Worm (Caenorhabditis elegans): ENCODE results near the gene sup-35.

sup-35 gene

ce11 chrIII:11074214-11074613 lies 44.8 kb downstream of the sup-35 start, which contains the start of gene str-261:
Gene str-261 (plus strand): TSS chrIII:11074514.
- no peak for TF ChIP-seq ztf-11 (tag; optimal IDR thresholded peaks at IDR 0.05)
- TF ChIP-seq elt-1 (tag; optimal IDR thresholded peaks at IDR 0.05) = no peak
- TF ChIP-seq F13H6.1 (tag; optimal IDR thresholded peaks at IDR 0.05) = no peak
- no peak for TF ChIP-seq snpc-4 (tag; optimal IDR thresholded peaks at IDR 0.05)
- TF ChIP-seq lin-11 (tag; optimal IDR thresholded peaks at IDR 0.05) = no peak
- TF ChIP-seq dmd-4 (tag; optimal IDR thresholded peaks at IDR 0.05) = no peak
- no peak for TF ChIP-seq peb-1 (tag; optimal IDR thresholded peaks at IDR 0.05)
- TF ChIP-seq sma-9 (GFP tag; optimal IDR thresholded peaks at IDR 0.05) = no peak
- TF ChIP-seq sma-9 (tag; optimal IDR thresholded peaks at IDR 0.05) = no peak
- no peak for TF ChIP-seq unc-62 (GFP tag; optimal IDR thresholded peaks at IDR 0.05)
- no peak for TF ChIP-seq ztf-4 (tag; optimal IDR thresholded peaks at IDR 0.05)
- no peak for TF ChIP-seq nhr-237 (tag; optimal IDR thresholded peaks at IDR 0.05)
- TF ChIP-seq C34F6.9 (tag; optimal IDR thresholded peaks at IDR 0.05) = no peak

- TF ChIP-seq gmeb-1 (tag; optimal IDR thresholded peaks at IDR 0.05) (no peak), lin-11 (tag; optimal IDR thresholded peaks at IDR 0.05) (no peak), mdl-1 (tag; optimal IDR thresholded peaks at IDR 0.05) (no peak), zag-1 (tag; optimal IDR thresholded peaks at IDR 0.05) (no peak), unc-39 (tag; optimal IDR thresholded peaks at IDR 0.05) (no peak), fos-1 (tag; optimal IDR thresholded peaks at IDR 0.05) (no peak), alr-1 (tag; optimal IDR thresholded peaks at IDR 0.05) (no peak), F13H6.1 (tag; optimal IDR thresholded peaks at IDR 0.05) (no peak), elt-1 (tag; optimal IDR thresholded peaks at IDR 0.05) (no peak), nhr-237 (tag; optimal IDR thresholded peaks at IDR 0.05) (no peak), unc-55 (GFP tag; optimal IDR thresholded peaks at IDR 0.05) (no peak), crh-2 (tag; optimal IDR thresholded peaks at IDR 0.05) (no peak), aly-2 (tag; optimal IDR thresholded peaks at IDR 0.05) (no peak), lin-13 (GFP tag; optimal IDR thresholded peaks at IDR 0.05) (no peak), snpc-4 (tag; optimal IDR thresholded peaks at IDR 0.05) (no peak), nhr-10 (tag; optimal IDR thresholded peaks at IDR 0.05) (no peak), sma-3 (GFP tag; optimal IDR thresholded peaks at IDR 0.05) (no peak)
These were observed 48.8 kb downstream of the sup-35 start for ce11 chrIII:11070210-11070609.

DNA sequence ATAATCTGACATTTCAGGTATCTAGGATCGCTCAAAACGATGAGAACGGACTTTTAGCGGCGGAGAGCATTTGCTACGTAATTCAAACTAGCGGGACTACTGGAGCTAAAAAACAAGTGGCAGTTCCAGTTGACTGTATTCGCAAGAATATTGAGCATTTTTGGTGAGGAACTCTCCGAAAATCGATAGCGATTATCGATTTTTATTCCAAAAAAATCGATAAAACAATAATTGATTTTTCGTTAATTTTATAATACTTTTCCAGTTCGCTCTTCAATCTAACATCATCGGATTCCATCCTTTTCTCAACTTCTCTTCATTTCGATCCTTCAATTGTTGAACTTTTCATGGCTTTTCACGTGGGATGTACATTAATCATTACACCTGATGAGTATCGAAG lies 49.8 kb downstream of the sup-35 start:
- no peak for TF ChIP-seq lin-39 (tag; optimal IDR thresholded peaks at IDR 0.05)
- no peak for TF ChIP-seq unc-39 (tag; optimal IDR thresholded peaks at IDR 0.05)
- TF ChIP-seq elt-3 (tag; optimal IDR thresholded peaks at IDR 0.05) = no peak
- TF ChIP-seq nhr-6 (tag; optimal IDR thresholded peaks at IDR 0.05) = no peak
- TF ChIP-seq sma-3 (GFP tag; optimal IDR thresholded peaks at IDR 0.05) = no peak

DNA sequence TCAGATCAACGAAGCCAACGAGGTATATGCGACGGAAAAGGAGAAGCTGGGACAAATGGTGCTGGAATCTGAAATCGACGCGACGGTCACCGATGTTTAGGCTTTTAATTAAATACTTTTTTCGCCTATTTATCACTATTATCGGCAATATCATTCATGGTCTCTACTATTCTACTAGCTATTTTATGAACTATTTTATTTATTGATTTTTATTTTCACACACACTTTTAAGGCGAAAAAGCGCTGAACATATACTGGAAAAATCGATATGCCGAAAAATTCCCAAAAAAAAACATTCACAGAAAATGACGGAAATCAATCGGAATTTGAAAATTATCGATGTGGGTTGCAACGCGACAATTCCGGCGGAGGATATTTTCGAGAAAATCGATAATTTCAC lies 50.5 kb downstream of the sup-35 start, which contains the start of gene W09D6.1:
Gene W09D6.1, plus strand, starts transcription at position 301 of the 400 bp plus-strand sequence.
- TF ChIP-seq mdl-1 (tag; optimal IDR thresholded peaks at IDR 0.05) (no peak), gmeb-1 (tag; optimal IDR thresholded peaks at IDR 0.05) (no peak), peb-1 (tag; optimal IDR thresholded peaks at IDR 0.05) (no peak), sem-4 (tag; optimal IDR thresholded peaks at IDR 0.05) (no peak), nhr-11 (tag; optimal IDR thresholded peaks at IDR 0.05) (no peak), Y55F3AM.14 (GFP tag; optimal IDR thresholded peaks at IDR 0.05) (no peak)

ce11 chrIII:11066691-11067090 lies 52.3 kb downstream of the sup-35 start:
- TF ChIP-seq lin-39 (tag; optimal IDR thresholded peaks at IDR 0.05) (no peak), alr-1 (tag; optimal IDR thresholded peaks at IDR 0.05) (no peak), nhr-6 (tag; optimal IDR thresholded peaks at IDR 0.05) (no peak), crh-2 (tag; optimal IDR thresholded peaks at IDR 0.05) (peak; percentile 89), lin-11 (tag; optimal IDR thresholded peaks at IDR 0.05) (peak; percentile 68), unc-62 (GFP tag; optimal IDR thresholded peaks at IDR 0.05) (no peak), unc-39 (tag; optimal IDR thresholded peaks at IDR 0.05) (no peak), F13H6.1 (tag; optimal IDR thresholded peaks at IDR 0.05) (peak; percentile 85), ztf-1 (GFP tag; conservative IDR thresholded peaks at IDR 0.05) (no peak), C34F6.9 (tag; optimal IDR thresholded peaks at IDR 0.05) (peak; percentile 79), dmd-4 (tag; optimal IDR thresholded peaks at IDR 0.05) (no peak), zag-1 (tag; optimal IDR thresholded peaks at IDR 0.05) (peak; percentile 61), ztf-11 (tag; optimal IDR thresholded peaks at IDR 0.05) (no peak), mdl-1 (tag; optimal IDR thresholded peaks at IDR 0.05) (peak in 1 of 2 experiments; percentile 50), fos-1 (tag; optimal IDR thresholded peaks at IDR 0.05) (peak; percentile 65), snpc-4 (tag; optimal IDR thresholded peaks at IDR 0.05) (peak; percentile 79), nhr-21 (tag; optimal IDR thresholded peaks at IDR 0.05) (peak; percentile 86), mab-5 (tag; optimal IDR thresholded peaks at IDR 0.05) (peak; percentile 61), ceh-82 (tag; optimal IDR thresholded peaks at IDR 0.05) (no peak), unc-55 (GFP tag; optimal IDR thresholded peaks at IDR 0.05) (peak; percentile 91), nhr-129 (tag; optimal IDR thresholded peaks at IDR 0.05) (peak; percentile 84), ama-1 (optimal IDR thresholded peaks at IDR 0.05) (no peak), aly-2 (tag; optimal IDR thresholded peaks at IDR 0.05) (no peak), mbf-1 (tag; optimal IDR thresholded peaks at IDR 0.05) (no peak), nhr-23 (tag; optimal IDR thresholded peaks at IDR 0.05) (no peak), elt-1 (tag; optimal IDR thresholded peaks at IDR 0.05) (no peak), blmp-1 (tag; optimal IDR thresholded peaks at IDR 0.05; ENCODE audit: insufficient read depth) (peak; percentile 11), Y55F3AM.14 (GFP tag; optimal IDR thresholded peaks at IDR 0.05) (peak; percentile 58), lin-13 (GFP tag; optimal IDR thresholded peaks at IDR 0.05) (peak; percentile 82), R02D3.7 (tag; optimal IDR thresholded peaks at IDR 0.05) (peak; percentile 32), gmeb-1 (tag; optimal IDR thresholded peaks at IDR 0.05) (peak; percentile 84), egl-27 (tag; optimal IDR thresholded peaks at IDR 0.05) (peak; percentile 64), nhr-25 (tag; optimal IDR thresholded peaks at IDR 0.05) (peak; percentile 48), peb-1 (tag; optimal IDR thresholded peaks at IDR 0.05) (no peak)
